Worm (Caenorhabditis elegans) whole organism, late embryonic: ENCODE results near the gene fbxa-107.

Experiments used
- ceh-24 ChIP-seq: sonication (generic microtip); optimal IDR thresholded peaks from 2 replicates; lab custom pipeline; 2016; ENCODE audit warnings: mild to moderate bottlenecking, missing genetic modification characterization, missing compliant biosample characterization
- nfya-1 ChIP-seq: sonication (generic microtip); optimal IDR thresholded peaks from 2 replicates; lab custom pipeline; 2017; ENCODE audit warnings: missing genetic modification characterization, mild to moderate bottlenecking, missing compliant biosample characterization, antibody characterized with exemption, moderate library complexity
- nhr-11 ChIP-seq: fragments of 150-350 bp; optimal IDR thresholded peaks from 2 replicates; lab custom pipeline; 2014; ENCODE audit warnings: missing biosample characterization, missing genetic modification characterization
- npax-4 ChIP-seq: sonication (generic microtip); optimal IDR thresholded peaks from 2 replicates; lab custom pipeline; 2016; ENCODE audit warnings: missing genetic modification characterization, missing compliant biosample characterization
- pha-2 ChIP-seq: sonication (generic microtip); optimal IDR thresholded peaks from 2 replicates; lab custom pipeline; 2017; ENCODE audit warnings: mild to moderate bottlenecking, missing genetic modification characterization, missing compliant biosample characterization
- tbx-2 ChIP-seq: sonication (generic microtip); optimal IDR thresholded peaks from 2 replicates; lab custom pipeline; 2016; ENCODE audit warnings: missing genetic modification characterization, missing compliant biosample characterization
- ttx-3 ChIP-seq: sonication (generic microtip); optimal IDR thresholded peaks from 2 replicates; lab custom pipeline; 2016; ENCODE audit warnings: missing genetic modification reagents, missing genetic modification characterization, missing compliant biosample characterization

DNA sequence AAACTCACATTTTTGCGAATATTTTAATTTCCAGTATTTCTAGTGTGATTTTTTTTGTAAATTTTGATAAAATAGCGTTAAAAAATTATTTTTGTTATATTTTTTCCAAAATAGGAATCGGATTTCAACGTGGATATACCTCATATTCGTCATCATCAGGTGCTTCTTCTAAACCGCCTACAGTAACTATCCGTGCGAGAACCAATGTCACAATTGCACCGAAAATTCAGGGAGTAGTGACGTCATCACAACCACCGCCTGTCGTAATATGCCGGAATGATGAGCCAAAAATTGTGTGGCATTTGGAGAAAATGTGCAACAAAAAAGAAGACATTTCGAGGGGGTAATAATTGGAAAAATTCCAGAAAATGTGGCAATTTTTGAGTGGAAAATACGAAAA is 32.5 kb upstream of the fbxa-107 start:
- TF ChIP-seq npax-4 (tag; lab: Kevin White, UChicago) (no peak), nhr-11 (no peak), ceh-24 (tag; lab: Kevin White, UChicago) (no peak), pha-2 (tag; lab: Kevin White, UChicago) (no peak), ttx-3 (no peak), nfya-1 (tag; lab: Kevin White, UChicago) (no peak), tbx-2 (tag; lab: Kevin White, UChicago) (no peak)
